Fruit fly (Drosophila melanogaster): ENCODE results near the gene CG32708.

The CG32708 gene

DNA sequence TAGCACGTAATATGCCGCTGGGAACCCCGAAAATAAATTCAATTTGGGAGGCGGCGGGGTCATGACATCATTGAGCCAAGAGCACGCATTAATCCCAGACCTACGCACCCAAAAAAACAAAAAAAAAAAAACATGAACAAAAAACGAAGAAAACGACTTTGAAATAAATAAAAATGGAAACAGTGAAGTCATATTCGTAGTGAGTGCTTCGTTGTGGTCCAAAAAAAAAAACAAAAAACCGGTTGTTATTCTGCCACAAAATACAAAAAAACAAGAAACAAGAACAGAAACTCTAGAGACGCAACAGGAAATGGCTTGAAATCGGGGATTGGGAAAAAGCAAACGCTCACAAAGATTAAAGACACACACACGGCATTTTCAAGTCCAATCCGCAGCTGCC is 8.2 kb upstream of the CG32708 start (continued):
- no peak for TF ChIP-seq dac (GFP tag; optimal IDR thresholded peaks at IDR 0.05)
- no peak for TF ChIP-seq CG32006 (GFP tag; optimal IDR thresholded peaks at IDR 0.05)

DNA sequence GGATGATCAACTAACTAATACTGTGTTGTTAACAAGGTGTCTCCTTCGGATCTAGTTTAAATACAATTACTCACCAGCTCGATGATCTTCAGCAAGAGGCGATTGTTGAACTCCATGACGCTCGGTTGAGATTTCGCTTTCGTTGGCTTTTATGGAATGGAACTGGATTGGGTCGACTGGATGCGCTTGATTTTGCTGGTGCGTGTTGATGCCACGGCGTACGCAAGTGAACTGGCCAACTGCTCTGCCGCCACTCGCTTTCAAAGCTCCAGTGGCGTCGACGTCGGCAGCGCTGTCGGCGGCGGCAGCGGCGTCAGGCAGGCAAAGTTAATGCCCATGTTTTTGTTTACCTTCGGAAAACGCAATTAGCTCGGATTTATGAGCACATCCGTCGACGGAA is 7.5 kb upstream of the CG32708 start, which contains the start of gene CG44325:
Gene CG44325, minus strand, starts transcription at position 237 of the 400 bp plus-strand sequence.
- peak; percentile 66 for TF ChIP-seq CG1621 (tag; optimal IDR thresholded peaks at IDR 0.05)
- no peak for TF ChIP-seq Hr4 (GFP tag; optimal IDR thresholded peaks at IDR 0.05)
- TF ChIP-seq CG15336 (GFP tag; IDR thresholded peaks at IDR 0.05): peak; percentile 46; the same call in 1 of the 2 replicates
- peak; percentile 21 for TF ChIP-seq CG10669 (GFP tag; optimal IDR thresholded peaks at IDR 0.05)
- TF ChIP-seq ss (GFP tag; optimal IDR thresholded peaks at IDR 0.05): peak; percentile 38 to 62
- peak; percentile 50 for TF ChIP-seq topi (GFP tag; optimal IDR thresholded peaks at IDR 0.05)
- TF ChIP-seq CG16779 (tag; optimal IDR thresholded peaks at IDR 0.05): no peak
- no peak for TF ChIP-seq CG32006 (GFP tag; optimal IDR thresholded peaks at IDR 0.05)
- TF ChIP-seq net (GFP tag; optimal IDR thresholded peaks at IDR 0.05): peak; percentile 57
- TF ChIP-seq Ets96B (tag; optimal IDR thresholded peaks at IDR 0.05): no peak
- TF ChIP-seq Sox102F (GFP tag; optimal IDR thresholded peaks at IDR 0.05): peak; percentile 70
- TF ChIP-seq CG8632 (GFP tag; optimal IDR thresholded peaks at IDR 0.05): no peak
- TF ChIP-seq esn (GFP tag; optimal IDR thresholded peaks at IDR 0.05): peak; percentile 44
- TF ChIP-seq Smox (GFP tag; optimal IDR thresholded peaks at IDR 0.05): peak; percentile 17
- no peak for TF ChIP-seq achi (GFP tag; optimal IDR thresholded peaks at IDR 0.05)
- TF ChIP-seq Met (GFP tag; optimal IDR thresholded peaks at IDR 0.05): peak; percentile 8
- TF ChIP-seq CG34406 (GFP tag; optimal IDR thresholded peaks at IDR 0.05): no peak
- TF ChIP-seq CG4318 (GFP tag; optimal IDR thresholded peaks at IDR 0.05): no peak
- no peak for TF ChIP-seq Hr38 (GFP tag; optimal IDR thresholded peaks at IDR 0.05)
- TF ChIP-seq lz (GFP tag; optimal IDR thresholded peaks at IDR 0.05): no peak
- TF ChIP-seq Ets21C (GFP tag; optimal IDR thresholded peaks at IDR 0.05): no peak
- peak; percentile 19 for TF ChIP-seq Eip93F (GFP tag; optimal IDR thresholded peaks at IDR 0.05)
- peak; percentile 83 for TF ChIP-seq CG6854 (GFP tag; optimal IDR thresholded peaks at IDR 0.05)
- no peak for TF ChIP-seq CG11762 (GFP tag; optimal IDR thresholded peaks at IDR 0.05; ENCODE audit: insufficient read depth)
- TF ChIP-seq CG6792 (GFP tag; optimal IDR thresholded peaks at IDR 0.05): peak; percentile 4
- TF ChIP-seq CG31627 (GFP tag; optimal IDR thresholded peaks at IDR 0.05): no peak
- TF ChIP-seq Eip78C (GFP tag): peak; percentile 55
- peak; percentile 98 for TF ChIP-seq Blimp-1 (GFP tag; optimal IDR thresholded peaks at IDR 0.05)
- TF ChIP-seq spab (GFP tag; optimal IDR thresholded peaks at IDR 0.05): no peak
- no peak for TF ChIP-seq CG8319 (GFP tag; optimal IDR thresholded peaks at IDR 0.05)
- TF ChIP-seq CG6276 (GFP tag; optimal IDR thresholded peaks at IDR 0.05): no peak
- TF ChIP-seq svp (GFP tag): peak; percentile 67
- TF ChIP-seq CG3919 (GFP tag; optimal IDR thresholded peaks at IDR 0.05): peak; percentile 59
- TF ChIP-seq OdsH (GFP tag; optimal IDR thresholded peaks at IDR 0.05): no peak
- TF ChIP-seq Sox14 (GFP tag; optimal IDR thresholded peaks at IDR 0.05): peak; percentile 11
- TF ChIP-seq dac (GFP tag; optimal IDR thresholded peaks at IDR 0.05): no peak
- TF ChIP-seq CG6163 (GFP tag; IDR thresholded peaks at IDR 0.05): peak; percentile 74; the same call in 2 of the 3 replicates
- no peak for TF ChIP-seq Gug (GFP tag; IDR thresholded peaks at IDR 0.05)
- peak; percentile 64 for TF ChIP-seq vri (GFP tag; optimal IDR thresholded peaks at IDR 0.05)
- TF ChIP-seq fkh (GFP tag; optimal IDR thresholded peaks at IDR 0.05): no peak
- peak; percentile 69; the same call in 2 of the 3 replicates for TF ChIP-seq eg (GFP tag; IDR thresholded peaks at IDR 0.05)
- no peak for TF ChIP-seq Lpt (GFP tag; optimal IDR thresholded peaks at IDR 0.05)
- no peak for TF ChIP-seq CG3032 (tag; optimal IDR thresholded peaks at IDR 0.05)
- TF ChIP-seq salr (GFP tag; optimal IDR thresholded peaks at IDR 0.05): no peak
- TF ChIP-seq cyc (GFP tag; optimal IDR thresholded peaks at IDR 0.05): no peak
- no peak for TF ChIP-seq Hr39 (GFP tag; optimal IDR thresholded peaks at IDR 0.05)
- no peak for TF ChIP-seq acj6 (GFP tag; optimal IDR thresholded peaks at IDR 0.05)
- TF ChIP-seq Eip75B (GFP tag; optimal IDR thresholded peaks at IDR 0.05): peak; percentile 49
- peak; percentile 24 for TF ChIP-seq fd85E (GFP tag; optimal IDR thresholded peaks at IDR 0.05)
- no peak for TF ChIP-seq Sox15 (GFP tag; optimal IDR thresholded peaks at IDR 0.05)
- peak; percentile 50 for TF ChIP-seq CG9139 (GFP tag; optimal IDR thresholded peaks at IDR 0.05)

Data from whole organism, prepupa.